Worm (Caenorhabditis elegans) whole organism, young adult: ENCODE measurements around the gene Y19D2B.2.

Source experiments
- D2030.7 ChIP-seq: fragments of 200-800 bp; sonication (Bioruptor generic); IDR thresholded peaks from 2 replicates; pipeline ENCODE4 v1.3.6; 2022; ENCODE audit warnings: missing genetic modification reagents, missing genetic modification characterization, missing compliant biosample characterization
- F10E7.11 ChIP-seq: sonication (generic microtip); optimal IDR thresholded peaks from 2 replicates; lab custom pipeline; 2017; ENCODE audit warnings: mild to moderate bottlenecking, missing genetic modification characterization, moderate library complexity, missing compliant biosample characterization
- F33H1.4 ChIP-seq: fragments of 200-800 bp; sonication (Bioruptor generic); IDR thresholded peaks from 2 replicates; pipeline ENCODE4 v1.3.6; 2022; ENCODE audit warnings: missing genetic modification reagents, missing genetic modification characterization, missing compliant biosample characterization
- F37B4.10 ChIP-seq: fragments of 200-800 bp; sonication (Bioruptor generic); IDR thresholded peaks from 2 replicates; pipeline ENCODE4 v1.3.6; 2022; ENCODE audit warnings: missing genetic modification characterization, missing compliant biosample characterization
- F57A8.1 ChIP-seq: fragments of 200-800 bp; sonication (Bioruptor generic); optimal IDR thresholded peaks from 2 replicates; lab custom pipeline; 2018; ENCODE audit warnings: mild to moderate bottlenecking, missing genetic modification characterization, moderate library complexity, missing compliant biosample characterization
- T26A5.8 ChIP-seq: sonication (generic microtip); optimal IDR thresholded peaks from 2 replicates; lab custom pipeline; 2016; ENCODE audit warnings: missing genetic modification characterization, missing compliant biosample characterization
- Y53F4B.3 ChIP-seq: fragments of 200-800 bp; sonication (Bioruptor generic); IDR thresholded peaks from 2 replicates; pipeline ENCODE4 v1.3.6; 2022; ENCODE audit warnings: missing genetic modification reagents, missing genetic modification characterization, missing compliant biosample characterization
- Y56A3A.18 ChIP-seq: fragments of 200-800 bp; sonication (Bioruptor generic); IDR thresholded peaks from 2 replicates; pipeline ENCODE4 v1.3.6; 2022; ENCODE audit warnings: missing genetic modification reagents, missing genetic modification characterization, missing compliant biosample characterization
- Y67H2A.10 ChIP-seq: fragments of 200-800 bp; sonication (Bioruptor generic); conservative IDR thresholded peaks from 2 replicates; pipeline ENCODE4 v1.3.6; 2022; ENCODE audit warnings: missing genetic modification reagents, missing genetic modification characterization, missing compliant biosample characterization
- atf-7 ChIP-seq: sonication (generic microtip); optimal IDR thresholded peaks from 2 replicates; lab custom pipeline; 2017; ENCODE audit warnings: mild to moderate bottlenecking, missing genetic modification characterization, missing compliant biosample characterization
- bed-1 ChIP-seq: fragments of 200-800 bp; sonication (Bioruptor generic); IDR thresholded peaks from 2 replicates; pipeline ENCODE4 v1.3.6; 2022; ENCODE audit warnings: missing genetic modification reagents, missing genetic modification characterization, missing compliant biosample characterization
- ccch-3 ChIP-seq: fragments of 200-800 bp; sonication (Bioruptor generic); optimal IDR thresholded peaks from 2 replicates; lab custom pipeline; 2018; ENCODE audit warnings: mild to moderate bottlenecking, missing genetic modification characterization, missing compliant biosample characterization
- ceh-58 ChIP-seq: fragments of 200-800 bp; sonication (Bioruptor generic); IDR thresholded peaks from 2 replicates; pipeline ENCODE4 v1.3.6; 2022; ENCODE audit warnings: missing genetic modification characterization, missing compliant biosample characterization
- ceh-79 ChIP-seq: sonication (generic microtip); optimal IDR thresholded peaks from 2 replicates; lab custom pipeline; 2017; ENCODE audit warnings: mild to moderate bottlenecking, missing genetic modification characterization, missing compliant biosample characterization
- chd-7 ChIP-seq: sonication (generic microtip); optimal IDR thresholded peaks from 2 replicates; lab custom pipeline; 2016; ENCODE audit warnings: mild to moderate bottlenecking, missing genetic modification characterization, moderate library complexity, missing compliant biosample characterization
- dpff-1 ChIP-seq: sonication (generic microtip); optimal IDR thresholded peaks from 2 replicates; lab custom pipeline; 2017; ENCODE audit warnings: mild to moderate bottlenecking, missing genetic modification characterization, missing compliant biosample characterization
- dpl-1 ChIP-seq: fragments of 150-350 bp; optimal IDR thresholded peaks from 2 replicates; lab custom pipeline; 2014; ENCODE audit warnings: missing biosample characterization, missing genetic modification reagents, missing genetic modification characterization
- fkh-3 ChIP-seq: sonication (generic microtip); optimal IDR thresholded peaks from 2 replicates; lab custom pipeline; 2016; ENCODE audit warnings: mild to moderate bottlenecking, missing genetic modification characterization, missing compliant biosample characterization
- hrde-1 ChIP-seq: sonication (generic microtip); optimal IDR thresholded peaks from 2 replicates; lab custom pipeline; 2016; ENCODE audit warnings: missing genetic modification characterization, mild to moderate bottlenecking, missing compliant biosample characterization, moderate library complexity, missing genotype, missing genetic modification reagents, borderline replicate concordance
- hsf-1 ChIP-seq: fragments of 200-800 bp; sonication (Bioruptor generic); IDR thresholded peaks from 2 replicates; pipeline ENCODE4 v1.3.6; 2022; ENCODE audit warnings: missing genetic modification reagents, missing genetic modification characterization, missing compliant biosample characterization
- lag-1 ChIP-seq: fragments of 200-800 bp; sonication (Bioruptor generic); IDR thresholded peaks from 2 replicates; pipeline ENCODE4 v1.3.6; 2022; ENCODE audit warnings: missing genetic modification reagents, missing genetic modification characterization, missing compliant biosample characterization
- lin-40 ChIP-seq: sonication (generic microtip); optimal IDR thresholded peaks from 2 replicates; lab custom pipeline; 2016; ENCODE audit warnings: missing genetic modification characterization, mild to moderate bottlenecking, missing compliant biosample characterization, missing genotype, missing genetic modification reagents
- lsy-27 ChIP-seq: sonication (generic microtip); optimal IDR thresholded peaks from 2 replicates; lab custom pipeline; 2017; ENCODE audit warnings: missing genetic modification characterization, mild to moderate bottlenecking, missing compliant biosample characterization, antibody characterized with exemption, missing genotype, borderline replicate concordance; ENCODE audit not compliant: insufficient read depth
- madf-8 ChIP-seq: fragments of 200-800 bp; sonication (Bioruptor generic); conservative IDR thresholded peaks from 2 replicates; pipeline ENCODE4 v1.3.6; 2022; ENCODE audit warnings: missing genetic modification reagents, missing genetic modification characterization, missing compliant biosample characterization
- nfya-1 ChIP-seq: sonication (generic microtip); optimal IDR thresholded peaks from 2 replicates; lab custom pipeline; 2017; ENCODE audit warnings: antibody characterized with exemption, missing compliant biosample characterization, missing genetic modification characterization, borderline replicate concordance; ENCODE audit not compliant: insufficient read depth
- nfyb-1 ChIP-seq: fragments of 200-800 bp; sonication (Bioruptor generic); IDR thresholded peaks from 2 replicates; pipeline ENCODE4 v1.3.6; 2022; ENCODE audit warnings: missing genetic modification reagents, missing genetic modification characterization, missing compliant biosample characterization
- nhr-120 ChIP-seq: fragments of 200-800 bp; sonication (Bioruptor generic); IDR thresholded peaks from 2 replicates; pipeline ENCODE4 v1.3.6; 2022; ENCODE audit warnings: missing genetic modification characterization, missing compliant biosample characterization
- nhr-80 ChIP-seq: sonication (generic microtip); optimal IDR thresholded peaks from 2 replicates; lab custom pipeline; 2016; ENCODE audit warnings: missing genetic modification characterization, missing compliant biosample characterization
- repo-1 ChIP-seq: sonication (generic microtip); optimal IDR thresholded peaks from 2 replicates; lab custom pipeline; 2017; ENCODE audit warnings: mild to moderate bottlenecking, missing genetic modification characterization, missing compliant biosample characterization
- rpc-1 ChIP-seq, 2 experiments: fragments of 150-350 bp in 1 of 2; sonication (generic microtip) in 1 of 2; optimal IDR thresholded peaks; 2 replicates each; lab custom pipeline; 2014 to 2018; ENCODE audit warnings: missing biosample characterization in 1 of 2, missing genetic modification characterization in 1 of 2, missing genetic modification reagents in 1 of 2, missing genotype in 1 of 2
- sea-2 ChIP-seq: fragments of 200-800 bp; sonication (Bioruptor generic); IDR thresholded peaks from 2 replicates; pipeline ENCODE4 v1.3.6; 2022; ENCODE audit warnings: missing genetic modification characterization, missing compliant biosample characterization
- snpc-4 ChIP-seq, 5 experiments: fragments of 150-350 bp in 1 of 5; sonication (generic microtip) in 4 of 5; optimal IDR thresholded peaks; 2 replicates each; lab custom pipeline; 2014 to 2018; ENCODE audit warnings: missing genetic modification characterization in 5 of 5, missing biosample characterization in 3 of 5, antibody characterized with exemption in 2 of 5, mild to moderate bottlenecking in 2 of 5, missing compliant biosample characterization in 2 of 5, missing genotype in 2 of 5, moderate library complexity in 2 of 5, missing genetic modification reagents in 1 of 5
- somi-1 ChIP-seq: fragments of 200-800 bp; sonication (Bioruptor generic); optimal IDR thresholded peaks from 2 replicates; lab custom pipeline; 2018; ENCODE audit warnings: mild to moderate bottlenecking, missing genetic modification characterization, missing compliant biosample characterization
- tbp1 ChIP-seq: fragments of 200-800 bp; sonication (Bioruptor generic); optimal IDR thresholded peaks from 2 replicates; lab custom pipeline; 2018; ENCODE audit warnings: mild to moderate bottlenecking, missing genetic modification characterization, missing compliant biosample characterization
- tbx-9 ChIP-seq: sonication (generic microtip); optimal IDR thresholded peaks from 2 replicates; lab custom pipeline; 2016; ENCODE audit warnings: borderline replicate concordance, missing genetic modification characterization, inconsistent platforms, missing compliant biosample characterization
- zim-3 ChIP-seq: sonication (generic microtip); optimal IDR thresholded peaks from 2 replicates; lab custom pipeline; 2017; ENCODE audit warnings: mild to moderate bottlenecking, missing genetic modification characterization, moderate library complexity, missing compliant biosample characterization
- ztf-25 ChIP-seq: fragments of 200-800 bp; sonication (Bioruptor generic); IDR thresholded peaks from 2 replicates; pipeline ENCODE4 v1.3.6; 2022; ENCODE audit warnings: missing genetic modification reagents, missing genetic modification characterization, missing compliant biosample characterization
- ztf-28 ChIP-seq: fragments of 200-800 bp; sonication (Bioruptor generic); IDR thresholded peaks from 2 replicates; pipeline ENCODE4 v1.3.6; 2022; ENCODE audit warnings: missing genetic modification reagents, missing genetic modification characterization, missing compliant biosample characterization
- ztf-6 ChIP-seq: fragments of 200-800 bp; sonication (Bioruptor generic); IDR thresholded peaks from 2 replicates; pipeline ENCODE4 v1.3.6; 2022; ENCODE audit warnings: missing genetic modification reagents, missing genetic modification characterization, missing compliant biosample characterization

The Y19D2B.2 gene

ce11 chrII:10894996-10895395, 29.1 kb upstream of the Y19D2B.2 start, which contains the start of gene sra-10:
sra-10 (minus strand) TSS chrII:10895096.
- no peak for TF ChIP-seq F33H1.4 (GFP tag; lab: Robert Waterston, UW)
- TF ChIP-seq sea-2 = no peak
- TF ChIP-seq D2030.7 (GFP tag; lab: Robert Waterston, UW) = no peak
- TF ChIP-seq T26A5.8 (tag; lab: Kevin White, UChicago) = no peak
- no peak for TF ChIP-seq atf-7 (tag; lab: Kevin White, UChicago)
- TF ChIP-seq lag-1 (GFP tag; lab: Robert Waterston, UW) = no peak
- no peak for TF ChIP-seq fkh-3 (tag; lab: Kevin White, UChicago)
- TF ChIP-seq lsy-27 = no peak

ce11 chrII:10895959-10896358, 28.1 kb upstream of the Y19D2B.2 start:
- TF ChIP-seq Y56A3A.18 (GFP tag; lab: Robert Waterston, UW) = no peak
- TF ChIP-seq ccch-3 (GFP tag; lab: Kevin White, UChicago) = no peak
- no peak for TF ChIP-seq F37B4.10 (GFP tag; lab: Robert Waterston, UW)
- TF ChIP-seq nfyb-1 (GFP tag; lab: Robert Waterston, UW) = no peak
- no peak for TF ChIP-seq snpc-4 (GFP tag; optimal IDR thresholded peaks at IDR 0.05; lab: Kevin White, UChicago)
- TF ChIP-seq snpc-4 (tag; optimal IDR thresholded peaks at IDR 0.05; lab: Kevin White, UChicago) = no peak
- no peak for TF ChIP-seq Y53F4B.3 (GFP tag; lab: Robert Waterston, UW)
- TF ChIP-seq ceh-58 = no peak
- no peak for TF ChIP-seq atf-7 (tag; lab: Kevin White, UChicago)
- no peak for TF ChIP-seq tbp1 (GFP tag; lab: Kevin White, UChicago)
- TF ChIP-seq lin-40 (tag; lab: Kevin White, UChicago) = no peak
- no peak for TF ChIP-seq repo-1 (tag; lab: Kevin White, UChicago)
- TF ChIP-seq nfya-1 (tag; lab: Kevin White, UChicago) = no peak
- TF ChIP-seq bed-1 (GFP tag; lab: Robert Waterston, UW) = no peak
- no peak for TF ChIP-seq rpc-1 (optimal IDR thresholded peaks at IDR 0.05; lab: Kevin White, UChicago)
- TF ChIP-seq rpc-1 (tag; optimal IDR thresholded peaks at IDR 0.05; lab: Kevin White, UChicago) = no peak

ce11 chrII:10898998-10899397, 25.1 kb upstream of the Y19D2B.2 start:
- TF ChIP-seq ztf-28 (GFP tag; lab: Robert Waterston, UW) (no peak), nhr-80 (tag; lab: Kevin White, UChicago) (no peak), zim-3 (tag; lab: Kevin White, UChicago) (no peak), ceh-79 (tag; lab: Kevin White, UChicago) (no peak), chd-7 (tag; lab: Kevin White, UChicago) (no peak), madf-8 (GFP tag; lab: Robert Waterston, UW) (no peak)

ce11 chrII:10902104-10902503, 21.9 kb upstream of the Y19D2B.2 start, which contains the start of gene gly-1:
gly-1 (minus strand) TSS chrII:10902204.
- TF ChIP-seq hsf-1 (GFP tag; lab: Robert Waterston, UW) (no peak), dpl-1 (GFP tag; lab: Kevin White, UChicago) (no peak), Y67H2A.10 (GFP tag; lab: Robert Waterston, UW) (no peak), nhr-120 (GFP tag; lab: Robert Waterston, UW) (no peak), ztf-25 (GFP tag; lab: Robert Waterston, UW) (no peak), ztf-6 (no peak), hrde-1 (no peak), nfyb-1 (GFP tag; lab: Robert Waterston, UW) (no peak), F10E7.11 (tag; lab: Kevin White, UChicago) (no peak), dpff-1 (tag; lab: Kevin White, UChicago) (no peak), tbx-9 (tag; lab: Kevin White, UChicago) (no peak), F57A8.1 (GFP tag; lab: Kevin White, UChicago) (no peak), F37B4.10 (GFP tag; lab: Robert Waterston, UW) (no peak), ceh-58 (no peak), somi-1 (no peak)
